Fruit fly (Drosophila melanogaster) whole organism, embryonic: Measurements from ENCODE around the gene CG6136.

Experiments used
- ATbp ChIP-seq: fragments of 200-800 bp; sonication (Bioruptor generic); optimal IDR thresholded peaks from 2 replicates; lab custom pipeline; 2017; ENCODE audit warnings: missing biosample characterization, mild to moderate bottlenecking, missing genetic modification characterization, missing genetic modification reagents
- CG10267 ChIP-seq: fragments of 200-800 bp; sonication (Bioruptor generic); optimal IDR thresholded peaks from 2 replicates; lab custom pipeline; 2018; ENCODE audit warnings: missing biosample characterization, mild to moderate bottlenecking, missing genetic modification characterization, moderate library complexity
- CG10654 ChIP-seq: fragments of 200-800 bp; sonication (Bioruptor generic); optimal IDR thresholded peaks from 2 replicates; lab custom pipeline; 2016; ENCODE audit warnings: missing biosample characterization, missing genetic modification characterization
- CG12659 ChIP-seq: fragments of 200-800 bp; sonication (Bioruptor generic); optimal IDR thresholded peaks from 3 replicates; lab custom pipeline; 2017; ENCODE audit warnings: mild to moderate bottlenecking, missing biosample characterization, missing genetic modification reagents, missing genetic modification characterization
- CG13296 ChIP-seq: fragments of 200-800 bp; sonication (Bioruptor generic); optimal IDR thresholded peaks from 3 replicates; lab custom pipeline; 2018; ENCODE audit warnings: missing biosample characterization, mild to moderate bottlenecking, missing genetic modification characterization
- CG18011 ChIP-seq: fragments of 200-800 bp; sonication (Bioruptor generic); optimal IDR thresholded peaks from 2 replicates; lab custom pipeline; 2017; ENCODE audit warnings: missing biosample characterization, missing genetic modification characterization, mild to moderate bottlenecking, moderate library complexity, missing genotype
- CG18764 ChIP-seq: fragments of 200-800 bp; sonication (Bioruptor generic); optimal IDR thresholded peaks from 3 replicates; lab custom pipeline; 2016; ENCODE audit warnings: missing biosample characterization, missing genetic modification characterization
- CG31365 ChIP-seq: fragments of 200-800 bp; sonication (Bioruptor generic); optimal IDR thresholded peaks from 2 replicates; lab custom pipeline; 2018; ENCODE audit warnings: missing biosample characterization, mild to moderate bottlenecking, missing genetic modification characterization
- CG5245 ChIP-seq: fragments of 200-800 bp; sonication (Bioruptor generic); optimal IDR thresholded peaks from 3 replicates; lab custom pipeline; 2016; ENCODE audit warnings: missing biosample characterization, missing genetic modification characterization
- CG6683 ChIP-seq: fragments of 200-800 bp; sonication (Bioruptor generic); optimal IDR thresholded peaks from 2 replicates; lab custom pipeline; 2017; ENCODE audit warnings: missing biosample characterization, mild to moderate bottlenecking, missing genetic modification characterization, missing genetic modification reagents
- CG6791 ChIP-seq: fragments of 200-800 bp; sonication (Bioruptor generic); IDR thresholded peaks from 3 replicates; pipeline ENCODE4 v1.3.6; 2022; ENCODE audit warnings: missing biosample characterization, missing genetic modification characterization; ENCODE audit not compliant: partially characterized antibody
- CG7556 ChIP-seq: fragments of 200-800 bp; sonication (Bioruptor generic); optimal IDR thresholded peaks from 2 replicates; lab custom pipeline; 2017; ENCODE audit warnings: missing biosample characterization, mild to moderate bottlenecking, missing genetic modification characterization
- CG9437 ChIP-seq: fragments of 200-800 bp; sonication (Bioruptor generic); optimal IDR thresholded peaks from 2 replicates; lab custom pipeline; 2018; ENCODE audit warnings: missing biosample characterization, mild to moderate bottlenecking, missing genetic modification characterization
- CG9727 ChIP-seq: fragments of 200-800 bp; sonication (Bioruptor generic); optimal IDR thresholded peaks from 3 replicates; lab custom pipeline; 2017; ENCODE audit warnings: missing biosample characterization, mild to moderate bottlenecking, missing genetic modification characterization
- Drgx ChIP-seq: fragments of 200-800 bp; sonication (Bioruptor generic); IDR thresholded peaks from 2 replicates; pipeline ENCODE4 v1.3.6; 2022; ENCODE audit warnings: missing biosample characterization, missing genetic modification characterization
- Ets65A ChIP-seq: fragments of 200-800 bp; sonication (Bioruptor generic); peaks from one replicate; lab custom pipeline; 2016; ENCODE audit warnings: missing biosample characterization, missing genetic modification characterization
- H2.0 ChIP-seq: fragments of 200-800 bp; sonication (Bioruptor generic); IDR thresholded peaks from 2 replicates; pipeline ENCODE4 v1.3.6; 2022; ENCODE audit warnings: missing biosample characterization, missing genetic modification characterization
- HLHmδ ChIP-seq: fragments of 200-800 bp; sonication (Bioruptor generic); optimal IDR thresholded peaks from 2 replicates; lab custom pipeline; 2018; ENCODE audit warnings: missing biosample characterization, mild to moderate bottlenecking, missing genetic modification characterization, moderate library complexity
- Hey ChIP-seq: fragments of 200-800 bp; sonication (Bioruptor generic); optimal IDR thresholded peaks from 3 replicates; lab custom pipeline; 2018; ENCODE audit warnings: missing biosample characterization, mild to moderate bottlenecking, missing genetic modification characterization
- Hr39 ChIP-seq: fragments of >200 bp; optimal IDR thresholded peaks from 2 replicates; lab custom pipeline; 2017
- Mad ChIP-seq: fragments of 200-800 bp; sonication (Bioruptor generic); optimal IDR thresholded peaks from 2 replicates; lab custom pipeline; 2016; ENCODE audit warnings: missing biosample characterization, missing genetic modification characterization
- Med ChIP-seq: fragments of 200-800 bp; sonication (Bioruptor generic); peaks from one replicate; lab custom pipeline; 2016; ENCODE audit warnings: missing biosample characterization, missing genetic modification characterization, mild to moderate bottlenecking, inconsistent platforms, moderate library complexity
- Meics ChIP-seq: fragments of 200-800 bp; sonication (Bioruptor generic); optimal IDR thresholded peaks from 2 replicates; lab custom pipeline; 2017; ENCODE audit warnings: missing biosample characterization, mild to moderate bottlenecking, missing genetic modification characterization
- Optix ChIP-seq: fragments of 200-800 bp; sonication (Bioruptor generic); IDR thresholded peaks from 3 replicates; pipeline ENCODE4 v1.3.6; 2022; ENCODE audit warnings: missing biosample characterization, missing genetic modification characterization
- ase ChIP-seq: fragments of 200-800 bp; sonication (Bioruptor generic); IDR thresholded peaks from 3 replicates; pipeline ENCODE4 v1.3.6; 2022; ENCODE audit warnings: missing biosample characterization, missing genetic modification characterization
- chinmo ChIP-seq: fragments of 200-800 bp; sonication (Bioruptor generic); IDR thresholded peaks from 4 replicates; pipeline ENCODE4 v1.3.6; 2022; ENCODE audit warnings: missing biosample characterization, missing genetic modification characterization; ENCODE audit not compliant: partially characterized antibody
- ci ChIP-seq: fragments of 200-800 bp; sonication (Bioruptor generic); IDR thresholded peaks from 3 replicates; pipeline ENCODE4 v1.3.6; 2022; ENCODE audit warnings: missing biosample characterization, missing genetic modification characterization
- crol ChIP-seq: fragments of 200-800 bp; sonication (Bioruptor generic); IDR thresholded peaks from 2 replicates; pipeline ENCODE4 v1.3.6; 2022; ENCODE audit warnings: missing biosample characterization, missing genetic modification characterization
- esg ChIP-seq: fragments of 200-800 bp; sonication (Bioruptor generic); conservative IDR thresholded peaks from 2 replicates; pipeline ENCODE4 v1.3.6; 2022; ENCODE audit warnings: missing biosample characterization, missing genetic modification characterization
- ewg ChIP-seq: fragments of 200-800 bp; sonication (Bioruptor generic); optimal IDR thresholded peaks from 3 replicates; lab custom pipeline; 2017; ENCODE audit warnings: mild to moderate bottlenecking, missing biosample characterization, missing genetic modification reagents, missing genetic modification characterization
- eyg ChIP-seq: fragments of 200-800 bp; sonication (Bioruptor generic); optimal IDR thresholded peaks from 3 replicates; lab custom pipeline; 2016; ENCODE audit warnings: missing biosample characterization, missing genetic modification characterization
- fd64A ChIP-seq: fragments of 200-800 bp; sonication (Bioruptor generic); optimal IDR thresholded peaks from 3 replicates; lab custom pipeline; 2018; ENCODE audit warnings: missing biosample characterization, mild to moderate bottlenecking, missing genetic modification characterization
- gem ChIP-seq: fragments of 200-800 bp; sonication (Bioruptor generic); optimal IDR thresholded peaks from 2 replicates; lab custom pipeline; 2019; ENCODE audit warnings: missing biosample characterization, mild to moderate bottlenecking, missing genetic modification characterization, moderate library complexity
- nerfin-1 ChIP-seq: fragments of 200-800 bp; sonication (Bioruptor generic); optimal IDR thresholded peaks from 3 replicates; lab custom pipeline; 2019; ENCODE audit warnings: missing biosample characterization, mild to moderate bottlenecking, missing genetic modification characterization, moderate library complexity
- odd ChIP-seq: fragments of 200-800 bp; sonication (Bioruptor generic); optimal IDR thresholded peaks from 2 replicates; lab custom pipeline; 2017; ENCODE audit warnings: missing biosample characterization, mild to moderate bottlenecking, missing genetic modification characterization
- sens ChIP-seq: fragments of 200-800 bp; sonication (Bioruptor generic); peaks from one replicate; lab custom pipeline; 2016; ENCODE audit warnings: missing biosample characterization, missing genetic modification characterization
- shn ChIP-seq: fragments of 200-800 bp; sonication (Bioruptor generic); optimal IDR thresholded peaks from 3 replicates; lab custom pipeline; 2016; ENCODE audit warnings: missing biosample characterization, missing genetic modification characterization
- sob ChIP-seq: fragments of 200-800 bp; sonication (Bioruptor generic); IDR thresholded peaks from 2 replicates; pipeline ENCODE4 v1.3.6; 2022; ENCODE audit warnings: missing biosample characterization, missing genetic modification characterization
- sr ChIP-seq: fragments of 200-800 bp; sonication (Bioruptor generic); IDR thresholded peaks from 3 replicates; pipeline ENCODE4 v1.3.6; 2022; ENCODE audit warnings: missing biosample characterization, missing genetic modification characterization
- stc ChIP-seq: fragments of 200-800 bp; sonication (Bioruptor generic); IDR thresholded peaks from 2 replicates; pipeline ENCODE4 v1.3.6; 2022; ENCODE audit warnings: missing biosample characterization, missing genetic modification characterization
- vvl ChIP-seq: fragments of 200-800 bp; sonication (Bioruptor generic); IDR thresholded peaks from 2 replicates; pipeline ENCODE4 v1.3.6; 2022; ENCODE audit warnings: missing biosample characterization, missing genetic modification characterization
- zfh1 ChIP-seq: fragments of 200-800 bp; sonication (Bioruptor generic); IDR thresholded peaks from 3 replicates; pipeline ENCODE4 v1.3.6; 2022; ENCODE audit warnings: missing biosample characterization, missing genetic modification characterization

The CG6136 gene

DNA sequence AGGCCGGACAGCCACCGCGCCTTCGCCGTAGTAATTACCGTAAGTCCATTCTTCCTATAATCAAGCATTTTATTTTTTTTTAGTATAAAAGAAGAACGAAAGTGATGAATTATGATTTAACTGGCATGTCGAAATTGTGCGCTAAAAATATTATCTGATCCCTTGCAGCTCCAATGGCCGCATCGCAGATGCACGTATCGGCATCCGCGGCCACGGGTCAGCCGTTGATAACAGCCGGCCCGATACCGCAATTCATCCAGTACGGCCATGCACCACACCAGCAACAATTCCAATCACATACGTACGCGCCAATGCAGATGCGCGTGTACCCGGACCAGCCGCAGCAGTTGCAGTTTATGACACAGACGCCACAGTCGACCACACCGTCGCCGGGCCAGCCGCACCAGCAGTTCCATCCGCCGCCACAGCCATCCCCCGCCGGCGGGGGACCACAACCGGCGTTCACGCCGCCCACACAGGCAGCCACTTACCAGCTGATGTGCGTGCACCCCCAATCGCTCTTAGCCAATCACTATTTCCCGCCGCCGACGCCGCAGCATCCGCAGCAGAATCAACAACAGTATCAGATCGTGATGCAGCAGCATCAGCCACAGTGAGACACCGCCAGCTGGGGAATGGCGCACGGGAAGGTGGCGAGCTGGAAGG is 43.1 kb upstream of the CG6136 start:
- TF ChIP-seq CG10267 (tag; lab: Kevin White, UChicago) (no peak), esg (GFP tag; lab: Robert Waterston, UW) (no peak), CG18011 (GFP tag; lab: Kevin White, UChicago) (no peak), ATbp (GFP tag; lab: Kevin White, UChicago) (no peak), CG31365 (tag; lab: Kevin White, UChicago) (no peak), Hr39 (lab: Kevin White, UChicago) (peak; percentile 36), sr (GFP tag; lab: Robert Waterston, UW) (peak; percentile 77), Ets65A (GFP tag; lab: Kevin White, UChicago) (peak; percentile 73), CG13296 (GFP tag; lab: Kevin White, UChicago) (no peak), Meics (GFP tag; lab: Kevin White, UChicago) (no peak), Med (GFP tag; lab: Kevin White, UChicago) (peak; percentile 77), Mad (no peak)

DNA sequence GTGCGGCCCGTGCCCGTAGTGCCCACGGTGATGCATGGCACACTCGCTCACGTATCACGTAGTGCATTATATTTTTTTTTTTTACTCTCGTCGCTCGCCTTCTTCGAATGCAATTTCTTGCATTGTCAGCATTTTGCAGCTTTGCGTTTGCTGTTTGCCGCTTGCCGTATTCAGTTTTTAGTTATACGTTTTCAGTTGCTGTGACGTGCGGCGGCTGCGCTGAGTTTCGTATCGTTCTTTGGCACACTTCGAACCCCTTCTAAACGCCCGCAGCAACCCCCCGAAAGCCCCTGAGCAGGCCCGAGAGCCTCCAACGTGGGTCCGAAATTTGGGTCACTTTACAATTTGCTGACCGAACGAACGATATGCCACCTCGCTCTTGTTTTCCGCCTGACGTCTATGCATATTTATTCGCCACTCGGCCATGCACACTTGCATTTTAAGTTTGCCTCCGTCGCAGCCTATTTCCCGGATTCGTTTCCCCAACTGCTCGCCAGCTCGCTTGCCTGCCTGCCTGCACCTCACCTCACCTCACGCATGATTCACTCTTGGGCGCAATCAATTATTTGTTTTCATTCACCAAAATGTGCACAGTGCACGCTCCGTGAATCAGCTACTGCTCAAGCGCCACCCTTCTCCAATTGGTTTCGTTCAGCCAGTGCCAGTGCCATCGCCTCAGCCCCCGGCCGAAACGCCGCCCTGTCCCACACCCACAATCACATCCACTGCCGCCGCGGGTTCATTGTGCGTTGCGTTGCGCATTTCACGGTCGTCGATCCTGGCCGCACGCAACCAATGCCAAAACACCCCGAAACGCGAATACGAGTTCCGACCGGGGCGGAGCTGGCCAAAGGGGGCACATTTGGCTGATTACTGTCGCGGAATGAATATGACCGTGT is 38.9 kb upstream of the CG6136 start:
- TF ChIP-seq Ets65A (GFP tag; lab: Kevin White, UChicago), result peak; percentile 19
- TF ChIP-seq chinmo (GFP tag; lab: Robert Waterston, UW), result 0 out of 4 replicates have a peak, but pooled peaks have one; percentile 27
- TF ChIP-seq sens (GFP tag; lab: Kevin White, UChicago), result peak; percentile 10
- no peak for TF ChIP-seq CG18764 (GFP tag; lab: Kevin White, UChicago)
- peak; percentile 71 for TF ChIP-seq Hey
- 0 out of 3 replicates have a peak, but pooled peaks have one; percentile 4 for TF ChIP-seq zfh1 (GFP tag; lab: Robert Waterston, UW)
- TF ChIP-seq ewg (GFP tag; lab: Kevin White, UChicago), result peak; percentile 6
- no peak for TF ChIP-seq H2.0
- 0 out of 3 replicates have a peak, but pooled peaks have one; percentile 11 for TF ChIP-seq ci (GFP tag; lab: Robert Waterston, UW)
- TF ChIP-seq Med (GFP tag; lab: Kevin White, UChicago), result peak; percentile 50
- TF ChIP-seq nerfin-1 (tag; lab: Kevin White, UChicago), result peak; percentile 4
- TF ChIP-seq crol, result peak; percentile 73
- peak; percentile 40; the same call in 1 of the 2 replicates for TF ChIP-seq vvl (GFP tag; lab: Robert Waterston, UW)
- TF ChIP-seq CG6791 (GFP tag; lab: Robert Waterston, UW), result 0 out of 3 replicates have a peak, but pooled peaks have one; percentile 13
- TF ChIP-seq Drgx (GFP tag; lab: Robert Waterston, UW), result peak; percentile 48; the same call in 1 of the 2 replicates
- no peak for TF ChIP-seq stc (GFP tag; lab: Robert Waterston, UW)

DNA sequence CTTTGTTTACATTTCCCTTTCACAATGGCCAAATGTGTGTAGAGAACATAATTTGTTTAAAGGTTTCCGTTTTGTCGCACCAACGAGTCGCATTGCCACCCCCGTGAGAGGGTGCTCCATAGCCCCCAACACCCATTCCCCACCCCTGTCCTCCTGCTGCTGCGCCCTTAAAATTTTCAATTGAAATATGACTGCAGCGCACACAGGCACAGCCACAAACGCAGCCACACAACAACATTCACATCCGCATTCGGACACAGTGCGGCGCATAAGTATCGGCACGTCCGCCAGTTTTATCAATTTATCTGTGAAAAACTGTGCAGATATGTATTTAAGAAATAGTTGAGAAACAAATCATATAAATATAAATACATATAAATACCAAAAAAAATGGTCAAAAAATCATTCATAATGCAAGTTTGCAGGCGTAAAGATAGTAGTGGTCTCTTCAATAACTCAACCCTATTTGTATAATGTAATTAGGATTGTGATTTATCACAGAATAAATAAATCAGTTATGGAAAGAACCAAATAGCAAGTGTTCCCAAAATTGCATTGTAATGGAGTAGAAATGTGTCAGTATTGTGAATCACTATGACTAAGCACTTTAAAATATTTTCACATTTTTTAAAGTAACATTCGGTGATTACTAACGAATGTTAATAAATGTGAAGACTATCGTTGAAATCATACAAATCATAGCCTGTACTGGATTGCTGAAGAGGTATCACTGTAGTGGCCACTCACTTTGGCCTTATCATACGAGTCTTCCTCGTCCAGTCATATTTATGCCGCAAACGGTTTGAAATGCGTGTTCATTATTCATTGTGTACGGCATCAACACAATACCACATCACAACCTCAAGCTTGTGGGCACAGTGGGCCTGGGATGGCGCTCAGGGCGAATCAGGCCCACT is 38.0 kb upstream of the CG6136 start:
- TF ChIP-seq shn (GFP tag; lab: Kevin White, UChicago) (peak; percentile 11), CG7556 (GFP tag; lab: Kevin White, UChicago) (peak; percentile 16), Meics (GFP tag; lab: Kevin White, UChicago) (peak; percentile 14), gem (peak; percentile 25), CG5245 (no peak), CG10654 (no peak), CG6683 (GFP tag; lab: Kevin White, UChicago) (no peak), ase (0 out of 3 replicates have a peak, but pooled peaks have one; percentile 8), Optix (GFP tag; lab: Robert Waterston, UW) (peak; percentile 38; the same call in 1 of the 3 replicates), Med (GFP tag; lab: Kevin White, UChicago) (peak; percentile 80), CG12659 (GFP tag; lab: Kevin White, UChicago) (peak; percentile 6), odd (GFP tag; lab: Kevin White, UChicago) (peak; percentile 21), fd64A (GFP tag; lab: Kevin White, UChicago) (no peak), CG9437 (peak; percentile 2), eyg (no peak), HLHmδ (GFP tag; lab: Kevin White, UChicago) (no peak), CG9727 (GFP tag; lab: Kevin White, UChicago) (no peak), sob (GFP tag; lab: Robert Waterston, UW) (peak; percentile 41; the same call in 1 of the 2 replicates)
